Worm (Caenorhabditis elegans) whole organism, L3 larva: ENCODE measurements around the gene srx-1.

Experiments used
- R02D3.7 ChIP-seq: fragments of 150-350 bp; optimal IDR thresholded peaks from 2 replicates; lab custom pipeline; 2014; ENCODE audit warnings: missing biosample characterization, missing genetic modification characterization
- ZK546.5 ChIP-seq: sonication (generic microtip); optimal IDR thresholded peaks from 2 replicates; lab custom pipeline; 2017; ENCODE audit warnings: missing biosample characterization, missing genetic modification characterization
- aly-2 ChIP-seq: fragments of 150-350 bp; optimal IDR thresholded peaks from 2 replicates; lab custom pipeline; 2014; ENCODE audit warnings: missing biosample characterization, missing genetic modification characterization
- ama-1 ChIP-seq: fragments of 150-350 bp; optimal IDR thresholded peaks from 2 replicates; lab custom pipeline; 2018
- ceh-16 ChIP-seq: sonication (generic microtip); optimal IDR thresholded peaks from 2 replicates; lab custom pipeline; 2017; ENCODE audit warnings: missing biosample characterization, missing genetic modification characterization
- ceh-28 ChIP-seq: fragments of 150-350 bp; optimal IDR thresholded peaks from 2 replicates; lab custom pipeline; 2014; ENCODE audit warnings: missing biosample characterization, missing genetic modification reagents, missing genetic modification characterization
- ceh-82 ChIP-seq: fragments of 150-350 bp; optimal IDR thresholded peaks from 2 replicates; lab custom pipeline; 2014; ENCODE audit warnings: missing biosample characterization, missing genetic modification characterization
- daf-12 ChIP-seq: fragments of 150-350 bp; optimal IDR thresholded peaks from 2 replicates; lab custom pipeline; 2014; ENCODE audit warnings: missing biosample characterization, missing genetic modification reagents, missing genetic modification characterization
- egl-27 ChIP-seq: sonication (generic microtip); optimal IDR thresholded peaks from 4 replicates; lab custom pipeline; 2017; ENCODE audit warnings: missing biosample characterization, missing genetic modification reagents, missing genetic modification characterization
- egl-5 ChIP-seq: fragments of 150-350 bp; optimal IDR thresholded peaks from 2 replicates; lab custom pipeline; 2017; ENCODE audit warnings: missing biosample characterization, missing genetic modification reagents, missing genetic modification characterization, inconsistent platforms
- elt-1 ChIP-seq: fragments of 150-350 bp; optimal IDR thresholded peaks from 2 replicates; lab custom pipeline; 2014; ENCODE audit warnings: missing biosample characterization, missing genetic modification characterization
- elt-2 ChIP-seq: sonication (generic microtip); optimal IDR thresholded peaks from 2 replicates; lab custom pipeline; 2016; ENCODE audit warnings: missing genetic modification reagents, mild to moderate bottlenecking, missing genetic modification characterization, missing compliant biosample characterization
- elt-3 ChIP-seq, 3 experiments: fragments of 150-350 bp in 1 of 3; sonication (generic microtip) in 2 of 3; optimal IDR thresholded peaks; 2 replicates in 2 of 3; 4 replicates in 1 of 3; lab custom pipeline; 2014 to 2017; ENCODE audit warnings: missing biosample characterization in 3 of 3, missing genetic modification characterization in 3 of 3
- eor-1 ChIP-seq, 2 experiments: fragments of 150-350 bp; optimal IDR thresholded peaks; 2 replicates each; lab custom pipeline; 2014 to 2018; ENCODE audit warnings: missing biosample characterization in 2 of 2, missing genetic modification characterization in 2 of 2
- fkh-10 ChIP-seq: sonication (generic microtip); optimal IDR thresholded peaks from 2 replicates; lab custom pipeline; 2017; ENCODE audit warnings: missing biosample characterization, missing genetic modification reagents, missing genetic modification characterization
- fkh-2 ChIP-seq: fragments of 150-350 bp; optimal IDR thresholded peaks from 2 replicates; lab custom pipeline; 2014; ENCODE audit warnings: missing biosample characterization, missing genetic modification reagents, missing genetic modification characterization
- fos-1 ChIP-seq: fragments of 150-350 bp; optimal IDR thresholded peaks from 2 replicates; lab custom pipeline; 2014; ENCODE audit warnings: missing biosample characterization, missing genetic modification characterization
- hmg-11 ChIP-seq: sonication (generic microtip); optimal IDR thresholded peaks from 2 replicates; lab custom pipeline; 2016; ENCODE audit warnings: missing genetic modification characterization, missing compliant biosample characterization
- mdl-1 ChIP-seq: fragments of 150-350 bp; optimal IDR thresholded peaks from 2 replicates; lab custom pipeline; 2014; ENCODE audit warnings: missing biosample characterization, missing genetic modification characterization
- mml-1 ChIP-seq: fragments of 150-350 bp; sonication (generic microtip); optimal IDR thresholded peaks from 3 replicates; lab custom pipeline; 2014; ENCODE audit warnings: missing biosample characterization, missing genetic modification characterization
- nfya-1 ChIP-seq: sonication (generic microtip); optimal IDR thresholded peaks from 2 replicates; lab custom pipeline; 2017; ENCODE audit warnings: missing genetic modification characterization, mild to moderate bottlenecking, missing compliant biosample characterization, antibody characterized with exemption, moderate library complexity; ENCODE audit not compliant: insufficient read depth
- nhr-11 ChIP-seq: fragments of 150-350 bp; optimal IDR thresholded peaks from 2 replicates; lab custom pipeline; 2014; ENCODE audit warnings: missing biosample characterization, missing genetic modification characterization
- nhr-23 ChIP-seq: fragments of 150-350 bp; optimal IDR thresholded peaks from 2 replicates; lab custom pipeline; 2014; ENCODE audit warnings: missing biosample characterization, missing genetic modification reagents, missing genetic modification characterization
- nhr-25 ChIP-seq: sonication (generic microtip); optimal IDR thresholded peaks from 2 replicates; lab custom pipeline; 2017; ENCODE audit warnings: missing biosample characterization, missing genetic modification characterization
- nhr-28 ChIP-seq: fragments of 150-350 bp; optimal IDR thresholded peaks from 2 replicates; lab custom pipeline; 2014; ENCODE audit warnings: missing biosample characterization, missing genetic modification characterization
- nhr-67 ChIP-seq: fragments of 150-350 bp; optimal IDR thresholded peaks from 2 replicates; lab custom pipeline; 2014; ENCODE audit warnings: missing biosample characterization, missing genetic modification characterization
- nhr-76 ChIP-seq: fragments of 150-350 bp; sonication (generic microtip); optimal IDR thresholded peaks from 5 replicates; lab custom pipeline; 2014; ENCODE audit warnings: missing biosample characterization, missing genetic modification characterization
- pqm-1 ChIP-seq: fragments of 150-350 bp; optimal IDR thresholded peaks from 2 replicates; lab custom pipeline; 2017; ENCODE audit warnings: missing biosample characterization, missing genetic modification characterization, inconsistent platforms
- sea-2 ChIP-seq: fragments of 150-350 bp; sonication (generic microtip); optimal IDR thresholded peaks from 4 replicates; lab custom pipeline; 2014; ENCODE audit warnings: missing biosample characterization, missing genetic modification reagents, missing genetic modification characterization
- skn-1 ChIP-seq: fragments of 150-350 bp; optimal IDR thresholded peaks from 2 replicates; lab custom pipeline; 2014; ENCODE audit warnings: missing biosample characterization, missing genetic modification characterization
- unc-39 ChIP-seq: sonication (generic microtip); optimal IDR thresholded peaks from 4 replicates; lab custom pipeline; 2017; ENCODE audit warnings: missing biosample characterization, missing genetic modification characterization
- unc-62 ChIP-seq: fragments of 150-350 bp; sonication (generic microtip); optimal IDR thresholded peaks from 4 replicates; lab custom pipeline; 2014; ENCODE audit warnings: missing biosample characterization, missing genetic modification reagents, missing genetic modification characterization

Gene srx-1

ce11 chrV:9049271-9049670, 45.8 kb downstream of the srx-1 start:
- no peak for TF ChIP-seq skn-1 (tag; lab: Kevin White, UChicago)
- TF ChIP-seq nhr-11 (tag; lab: Kevin White, UChicago) = no peak
- no peak for TF ChIP-seq nhr-67 (tag; lab: Kevin White, UChicago)
- no peak for TF ChIP-seq nhr-28
- TF ChIP-seq eor-1 (tag; optimal IDR thresholded peaks at IDR 0.05; lab: Kevin White, UChicago) = no peak
- no peak for TF ChIP-seq nfya-1 (tag; lab: Kevin White, UChicago)
- TF ChIP-seq unc-62 (GFP tag; lab: Kevin White, UChicago) = no peak
- TF ChIP-seq ceh-82 = no peak
- no peak for TF ChIP-seq elt-1 (tag; lab: Kevin White, UChicago)
- no peak for TF ChIP-seq mml-1 (tag; lab: Kevin White, UChicago)
- TF ChIP-seq egl-27 (tag; lab: Kevin White, UChicago) = no peak
- no peak for TF ChIP-seq ceh-16 (tag; lab: Kevin White, UChicago)

ce11 chrV:9051100-9051499, 47.6 kb downstream of the srx-1 start, which contains the start of gene C25E10.7:
TSS of gene C25E10.7 (minus strand) at chrV:9051200.
- TF ChIP-seq egl-27 (tag; lab: Kevin White, UChicago) (no peak), aly-2 (tag; lab: Kevin White, UChicago) (no peak), unc-39 (tag; lab: Kevin White, UChicago) (no peak), R02D3.7 (no peak), nfya-1 (tag; lab: Kevin White, UChicago) (no peak), mml-1 (tag; lab: Kevin White, UChicago) (no peak), nhr-28 (no peak), elt-3 (tag; optimal IDR thresholded peaks at IDR 0.05; lab: Kevin White, UChicago) (no peak), ceh-82 (no peak), fkh-10 (GFP tag; lab: Kevin White, UChicago) (no peak)

ce11 chrV:9053235-9053634, 49.8 kb downstream of the srx-1 start:
- TF ChIP-seq ceh-28 (tag; lab: Kevin White, UChicago) (no peak), mdl-1 (no peak), pqm-1 (no peak), unc-39 (tag; lab: Kevin White, UChicago) (no peak), egl-5 (tag; lab: Kevin White, UChicago) (no peak), sea-2 (GFP tag; lab: Kevin White, UChicago) (no peak), egl-27 (tag; lab: Kevin White, UChicago) (no peak), nhr-11 (tag; lab: Kevin White, UChicago) (no peak), fos-1 (tag; lab: Kevin White, UChicago) (no peak), elt-3 (tag; optimal IDR thresholded peaks at IDR 0.05; lab: Kevin White, UChicago) (no peak), hmg-11 (tag; lab: Kevin White, UChicago) (no peak), eor-1 (tag; optimal IDR thresholded peaks at IDR 0.05; lab: Kevin White, UChicago) (no peak), nhr-25 (tag; lab: Kevin White, UChicago) (no peak)

DNA sequence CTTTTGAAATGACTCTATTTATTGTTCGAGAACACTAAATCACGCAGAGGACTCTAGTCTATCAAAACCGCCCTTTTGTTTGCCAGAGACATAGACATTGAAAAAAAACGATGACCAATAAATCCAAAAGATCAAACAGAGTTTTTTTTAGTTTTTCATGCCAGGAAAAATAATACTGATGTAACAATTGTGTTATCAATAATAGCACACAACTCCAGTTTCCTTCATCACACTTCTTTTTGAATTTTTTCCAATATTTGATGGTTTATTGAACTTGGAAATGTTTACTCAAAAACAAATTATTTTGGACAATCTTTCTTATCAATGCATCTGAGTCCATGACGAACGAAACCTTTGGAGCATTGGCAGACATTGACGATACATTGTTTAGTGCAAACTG, 50.5 kb downstream of the srx-1 start, which contains the start of gene C25E10.8:
Gene C25E10.8, minus strand, starts transcription at position 101 of the 400 bp plus-strand sequence.
- TF ChIP-seq mml-1 (tag; lab: Kevin White, UChicago) (no peak), nhr-23 (no peak), skn-1 (tag; lab: Kevin White, UChicago) (no peak), fos-1 (tag; lab: Kevin White, UChicago) (no peak), sea-2 (GFP tag; lab: Kevin White, UChicago) (no peak), nhr-76 (tag; lab: Kevin White, UChicago) (no peak), ZK546.5 (tag; lab: Kevin White, UChicago) (no peak), elt-2 (no peak), daf-12 (no peak), nfya-1 (tag; lab: Kevin White, UChicago) (no peak), egl-5 (tag; lab: Kevin White, UChicago) (no peak), unc-39 (tag; lab: Kevin White, UChicago) (no peak), ceh-28 (tag; lab: Kevin White, UChicago) (no peak), egl-27 (tag; lab: Kevin White, UChicago) (no peak), fkh-2 (no peak), ceh-16 (tag; lab: Kevin White, UChicago) (no peak), ama-1 (lab: Kevin White, UChicago) (no peak), elt-3 (tag; optimal IDR thresholded peaks at IDR 0.05; lab: Kevin White, UChicago) (no peak)
